Worm (Caenorhabditis elegans): ENCODE results near the gene nspb-1.

ce11 chrIV:6605863-6606262 lies 15.0 kb upstream of the nspb-1 start, which contains the start of gene nstp-2:
- TF ChIP-seq ama-1 (optimal IDR thresholded peaks at IDR 0.05): no peak
- TF ChIP-seq pes-1 (GFP tag; IDR thresholded peaks at IDR 0.05): no peak
- no peak for TF ChIP-seq hnd-1 (tag; optimal IDR thresholded peaks at IDR 0.05)
- TF ChIP-seq aly-1 (tag; optimal IDR thresholded peaks at IDR 0.05): no peak
- no peak for TF ChIP-seq ceh-36 (tag; optimal IDR thresholded peaks at IDR 0.05)
- TF ChIP-seq sea-1 (GFP tag; conservative IDR thresholded peaks at IDR 0.05): no peak
- TF ChIP-seq hmg-4 (GFP tag; optimal IDR thresholded peaks at IDR 0.05): no peak
- no peak for TF ChIP-seq tbx-37 (GFP tag; conservative IDR thresholded peaks at IDR 0.05)
- no peak for TF ChIP-seq flt-1 (GFP tag; IDR thresholded peaks at IDR 0.05)

Data from whole organism, early embryonic.